Fruit fly (Drosophila melanogaster): ENCODE results near the gene Fancd2.

DNA sequence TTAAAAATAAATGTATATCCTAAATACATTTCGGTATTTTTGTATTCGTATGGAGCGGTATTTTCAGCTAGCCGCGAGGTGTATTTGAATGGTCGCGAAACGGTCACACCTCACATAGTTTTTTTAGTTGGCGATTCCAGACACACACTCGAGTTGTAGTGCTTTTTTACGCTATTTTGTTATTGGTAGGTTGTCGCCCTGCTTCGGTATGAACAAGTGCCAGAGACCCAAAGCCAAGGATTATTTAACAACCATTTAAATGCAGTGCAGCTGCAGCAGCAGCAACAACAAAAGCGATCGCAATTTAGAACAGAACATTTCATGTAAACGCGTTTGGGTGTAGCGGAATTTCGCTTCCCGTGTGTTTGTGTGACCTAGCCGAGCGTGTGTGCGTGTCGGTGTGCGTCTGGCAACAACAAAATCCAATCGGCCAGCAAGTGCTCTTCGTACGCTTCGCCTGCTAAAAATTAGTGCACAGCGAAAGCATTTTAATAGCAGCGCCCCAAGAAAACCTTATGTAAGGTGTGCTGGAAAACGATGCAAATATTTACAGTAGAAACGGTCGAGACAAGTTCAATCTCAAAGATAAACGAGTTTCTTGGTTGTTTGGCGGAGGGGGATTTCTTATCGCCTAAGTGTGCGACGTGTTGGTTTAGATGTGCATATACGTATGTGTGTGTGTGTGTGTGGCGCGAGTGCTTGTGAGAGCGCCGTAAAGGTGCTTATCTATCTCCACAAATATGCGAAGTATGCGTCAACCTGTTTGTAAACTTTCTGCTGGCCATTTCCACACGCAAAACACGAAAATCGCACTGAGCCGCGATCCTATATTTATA is 16.9 kb upstream of the Fancd2 start, which contains the start of gene Synd:
- no peak for TF ChIP-seq Vsx2 (GFP tag; optimal IDR thresholded peaks at IDR 0.05; ENCODE audit: partially characterized antibody)
- no peak for TF ChIP-seq usp (GFP tag; optimal IDR thresholded peaks at IDR 0.05)
- peak; percentile 17 for TF ChIP-seq tai (GFP tag; optimal IDR thresholded peaks at IDR 0.05)
- peak; percentile 37 for TF ChIP-seq rgr (GFP tag; optimal IDR thresholded peaks at IDR 0.05)
- peak; percentile 2 for TF ChIP-seq woc (GFP tag; optimal IDR thresholded peaks at IDR 0.05)
- TF ChIP-seq OdsH (GFP tag; optimal IDR thresholded peaks at IDR 0.05) = peak; percentile 26
- TF ChIP-seq CG32264 (GFP tag; optimal IDR thresholded peaks at IDR 0.05) = no peak
- no peak for TF ChIP-seq pan (optimal IDR thresholded peaks at IDR 0.05)
- TF ChIP-seq Myc (optimal IDR thresholded peaks at IDR 0.05) = no peak
- no peak for TF ChIP-seq HLH106 (tag; optimal IDR thresholded peaks at IDR 0.05)
- TF ChIP-seq h (GFP tag; optimal IDR thresholded peaks at IDR 0.05) = peak; percentile 71

All from whole organism, wandering third instar larva.